Worm (Caenorhabditis elegans) whole organism, L3 larva: ENCODE measurements around the gene fbxa-83.

Experiments used
- R02D3.7 ChIP-seq: fragments of 150-350 bp; optimal IDR thresholded peaks from 2 replicates; lab custom pipeline; 2014; ENCODE audit warnings: missing biosample characterization, missing genetic modification characterization
- ama-1 ChIP-seq: fragments of 150-350 bp; optimal IDR thresholded peaks from 2 replicates; lab custom pipeline; 2018
- ceh-82 ChIP-seq: fragments of 150-350 bp; optimal IDR thresholded peaks from 2 replicates; lab custom pipeline; 2014; ENCODE audit warnings: missing biosample characterization, missing genetic modification characterization
- ceh-9 ChIP-seq: sonication (generic microtip); optimal IDR thresholded peaks from 2 replicates; lab custom pipeline; 2018; ENCODE audit warnings: missing biosample characterization, missing genetic modification characterization
- daf-12 ChIP-seq: fragments of 150-350 bp; optimal IDR thresholded peaks from 2 replicates; lab custom pipeline; 2014; ENCODE audit warnings: missing biosample characterization, missing genetic modification reagents, missing genetic modification characterization
- egl-27 ChIP-seq: sonication (generic microtip); optimal IDR thresholded peaks from 4 replicates; lab custom pipeline; 2017; ENCODE audit warnings: missing biosample characterization, missing genetic modification reagents, missing genetic modification characterization
- egl-5 ChIP-seq: fragments of 150-350 bp; optimal IDR thresholded peaks from 2 replicates; lab custom pipeline; 2017; ENCODE audit warnings: missing biosample characterization, missing genetic modification reagents, missing genetic modification characterization, inconsistent platforms
- elt-1 ChIP-seq: fragments of 150-350 bp; optimal IDR thresholded peaks from 2 replicates; lab custom pipeline; 2014; ENCODE audit warnings: missing biosample characterization, missing genetic modification characterization
- elt-2 ChIP-seq: sonication (generic microtip); optimal IDR thresholded peaks from 2 replicates; lab custom pipeline; 2016; ENCODE audit warnings: missing genetic modification reagents, mild to moderate bottlenecking, missing genetic modification characterization, missing compliant biosample characterization
- elt-3 ChIP-seq, 3 experiments: fragments of 150-350 bp in 1 of 3; sonication (generic microtip) in 2 of 3; optimal IDR thresholded peaks; 2 replicates in 2 of 3; 4 replicates in 1 of 3; lab custom pipeline; 2014 to 2017; ENCODE audit warnings: missing biosample characterization in 3 of 3, missing genetic modification characterization in 3 of 3
- fkh-10 ChIP-seq: sonication (generic microtip); optimal IDR thresholded peaks from 2 replicates; lab custom pipeline; 2017; ENCODE audit warnings: missing biosample characterization, missing genetic modification reagents, missing genetic modification characterization
- fkh-2 ChIP-seq: fragments of 150-350 bp; optimal IDR thresholded peaks from 2 replicates; lab custom pipeline; 2014; ENCODE audit warnings: missing biosample characterization, missing genetic modification reagents, missing genetic modification characterization
- fos-1 ChIP-seq: fragments of 150-350 bp; optimal IDR thresholded peaks from 2 replicates; lab custom pipeline; 2014; ENCODE audit warnings: missing biosample characterization, missing genetic modification characterization
- hmg-11 ChIP-seq: sonication (generic microtip); optimal IDR thresholded peaks from 2 replicates; lab custom pipeline; 2016; ENCODE audit warnings: missing genetic modification characterization, missing compliant biosample characterization
- jun-1 ChIP-seq: fragments of 150-350 bp; optimal IDR thresholded peaks from 2 replicates; lab custom pipeline; 2014; ENCODE audit warnings: missing biosample characterization, missing genetic modification reagents, missing genetic modification characterization
- lin-15B ChIP-seq: fragments of 150-350 bp; optimal IDR thresholded peaks from 2 replicates; lab custom pipeline; 2014; ENCODE audit warnings: missing biosample characterization, missing genetic modification characterization
- lsy-12 ChIP-seq: sonication (generic microtip); optimal IDR thresholded peaks from 2 replicates; lab custom pipeline; 2016; ENCODE audit warnings: mild to moderate bottlenecking, missing genetic modification characterization, missing compliant biosample characterization
- mdl-1 ChIP-seq: fragments of 150-350 bp; optimal IDR thresholded peaks from 2 replicates; lab custom pipeline; 2014; ENCODE audit warnings: missing biosample characterization, missing genetic modification characterization
- mml-1 ChIP-seq: fragments of 150-350 bp; sonication (generic microtip); optimal IDR thresholded peaks from 3 replicates; lab custom pipeline; 2014; ENCODE audit warnings: missing biosample characterization, missing genetic modification characterization
- nfya-1 ChIP-seq: sonication (generic microtip); optimal IDR thresholded peaks from 2 replicates; lab custom pipeline; 2017; ENCODE audit warnings: missing genetic modification characterization, mild to moderate bottlenecking, missing compliant biosample characterization, antibody characterized with exemption, moderate library complexity; ENCODE audit not compliant: insufficient read depth
- nhr-11 ChIP-seq: fragments of 150-350 bp; optimal IDR thresholded peaks from 2 replicates; lab custom pipeline; 2014; ENCODE audit warnings: missing biosample characterization, missing genetic modification characterization
- nhr-12 ChIP-seq: fragments of 150-350 bp; optimal IDR thresholded peaks from 2 replicates; lab custom pipeline; 2014; ENCODE audit warnings: missing biosample characterization, missing genetic modification characterization
- nhr-23 ChIP-seq: fragments of 150-350 bp; optimal IDR thresholded peaks from 2 replicates; lab custom pipeline; 2014; ENCODE audit warnings: missing biosample characterization, missing genetic modification reagents, missing genetic modification characterization
- nhr-25 ChIP-seq: sonication (generic microtip); optimal IDR thresholded peaks from 2 replicates; lab custom pipeline; 2017; ENCODE audit warnings: missing biosample characterization, missing genetic modification characterization
- nhr-28 ChIP-seq: fragments of 150-350 bp; optimal IDR thresholded peaks from 2 replicates; lab custom pipeline; 2014; ENCODE audit warnings: missing biosample characterization, missing genetic modification characterization
- nhr-43 ChIP-seq: sonication (generic microtip); optimal IDR thresholded peaks from 2 replicates; lab custom pipeline; 2016; ENCODE audit warnings: mild to moderate bottlenecking, missing genetic modification characterization, missing compliant biosample characterization; ENCODE audit not compliant: poor library complexity, severe bottlenecking
- nhr-67 ChIP-seq: fragments of 150-350 bp; optimal IDR thresholded peaks from 2 replicates; lab custom pipeline; 2014; ENCODE audit warnings: missing biosample characterization, missing genetic modification characterization
- nhr-76 ChIP-seq: fragments of 150-350 bp; sonication (generic microtip); optimal IDR thresholded peaks from 5 replicates; lab custom pipeline; 2014; ENCODE audit warnings: missing biosample characterization, missing genetic modification characterization
- nhr-77 ChIP-seq: fragments of 150-350 bp; optimal IDR thresholded peaks from 2 replicates; lab custom pipeline; 2014; ENCODE audit warnings: missing biosample characterization, missing genetic modification characterization
- pha-4 ChIP-seq: fragments of 150-350 bp; optimal IDR thresholded peaks from 2 replicates; lab custom pipeline; 2014; ENCODE audit warnings: missing biosample characterization, missing genetic modification reagents, missing genetic modification characterization
- pqm-1 ChIP-seq: fragments of 150-350 bp; optimal IDR thresholded peaks from 2 replicates; lab custom pipeline; 2017; ENCODE audit warnings: missing biosample characterization, missing genetic modification characterization, inconsistent platforms
- sea-2 ChIP-seq: fragments of 150-350 bp; sonication (generic microtip); optimal IDR thresholded peaks from 4 replicates; lab custom pipeline; 2014; ENCODE audit warnings: missing biosample characterization, missing genetic modification reagents, missing genetic modification characterization
- skn-1 ChIP-seq: fragments of 150-350 bp; optimal IDR thresholded peaks from 2 replicates; lab custom pipeline; 2014; ENCODE audit warnings: missing biosample characterization, missing genetic modification characterization
- snpc-4 ChIP-seq: fragments of 150-350 bp; optimal IDR thresholded peaks from 2 replicates; lab custom pipeline; 2014; ENCODE audit warnings: missing biosample characterization, missing genetic modification characterization
- tbx-2 ChIP-seq: sonication (generic microtip); optimal IDR thresholded peaks from 2 replicates; lab custom pipeline; 2016; ENCODE audit warnings: mild to moderate bottlenecking, missing genetic modification characterization, missing compliant biosample characterization
- unc-39 ChIP-seq: sonication (generic microtip); optimal IDR thresholded peaks from 4 replicates; lab custom pipeline; 2017; ENCODE audit warnings: missing biosample characterization, missing genetic modification characterization
- zag-1 ChIP-seq: fragments of 150-350 bp; optimal IDR thresholded peaks from 2 replicates; lab custom pipeline; 2014; ENCODE audit warnings: missing biosample characterization, missing genetic modification characterization
- ztf-11 ChIP-seq: fragments of 150-350 bp; optimal IDR thresholded peaks from 2 replicates; lab custom pipeline; 2014; ENCODE audit warnings: missing biosample characterization, missing genetic modification characterization
- ztf-4 ChIP-seq: fragments of 150-350 bp; optimal IDR thresholded peaks from 2 replicates; lab custom pipeline; 2014; ENCODE audit warnings: missing biosample characterization, missing genetic modification characterization

The fbxa-83 gene

DNA sequence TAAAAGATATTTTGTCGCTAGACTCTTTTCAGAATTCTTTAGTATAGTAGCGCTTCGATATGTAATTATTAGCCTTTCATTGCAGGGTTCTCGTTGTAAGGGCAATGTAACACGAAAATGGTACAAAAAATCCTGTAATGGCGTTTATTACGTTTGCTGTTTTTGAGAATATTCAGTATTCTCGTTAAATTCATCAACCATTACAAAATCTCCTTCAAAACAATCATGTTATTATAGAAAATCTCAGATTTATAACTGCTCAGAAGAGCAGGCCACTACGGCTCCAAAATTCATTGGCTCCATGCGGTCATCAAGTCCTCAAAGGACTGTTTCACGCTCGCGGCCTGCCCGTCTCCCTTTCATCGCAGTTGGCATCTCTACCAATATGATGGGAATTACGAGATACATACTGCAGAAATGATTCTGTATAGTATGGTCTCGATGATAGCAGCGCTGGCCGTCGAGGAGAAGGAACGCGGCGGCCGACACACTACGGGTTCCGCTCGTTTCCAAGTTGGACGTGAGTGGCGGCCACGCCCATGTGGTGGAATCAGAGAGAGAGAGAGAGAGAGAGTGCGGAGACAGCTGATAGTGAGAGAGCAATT, 613 bp upstream of the fbxa-83 start (continued):
- TF ChIP-seq egl-27 (tag; lab: Kevin White, UChicago) (no peak), fkh-10 (no peak), nhr-12 (no peak), ceh-82 (no peak), jun-1 (no peak), mdl-1 (no peak), fkh-2 (tag; lab: Kevin White, UChicago) (no peak), ztf-11 (no peak), R02D3.7 (peak; percentile 32), nhr-43 (tag; lab: Kevin White, UChicago) (peak; percentile 60)

DNA sequence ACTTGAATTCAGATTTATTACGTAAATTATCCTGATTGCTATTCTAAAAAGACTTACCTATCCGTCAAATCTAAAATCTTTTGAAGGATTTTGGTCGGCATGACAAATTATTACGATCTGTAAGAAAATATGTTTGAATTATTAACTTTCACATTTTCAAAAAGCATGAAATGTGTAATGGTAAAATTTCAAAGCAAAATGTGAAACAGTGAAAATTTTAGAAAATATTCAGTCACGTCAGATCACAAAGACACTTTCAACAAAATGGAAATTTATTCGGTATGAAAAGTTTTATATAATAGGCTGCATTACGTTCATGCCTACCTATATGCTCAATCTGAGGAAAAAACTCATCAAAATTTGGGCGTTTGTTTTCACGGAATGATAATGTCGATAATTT, 4.5 kb downstream of the fbxa-83 start, which contains the start of gene fbxa-126:
Gene fbxa-126 (minus strand): TSS at position 101 of the 400 bp plus-strand sequence.
- TF ChIP-seq elt-2 (tag; lab: Kevin White, UChicago): no peak
- TF ChIP-seq egl-27 (tag; lab: Kevin White, UChicago): no peak
- TF ChIP-seq nhr-76 (tag; lab: Kevin White, UChicago): no peak
- no peak for TF ChIP-seq ceh-82
- no peak for TF ChIP-seq tbx-2
- no peak for TF ChIP-seq lsy-12 (tag; lab: Kevin White, UChicago)

DNA sequence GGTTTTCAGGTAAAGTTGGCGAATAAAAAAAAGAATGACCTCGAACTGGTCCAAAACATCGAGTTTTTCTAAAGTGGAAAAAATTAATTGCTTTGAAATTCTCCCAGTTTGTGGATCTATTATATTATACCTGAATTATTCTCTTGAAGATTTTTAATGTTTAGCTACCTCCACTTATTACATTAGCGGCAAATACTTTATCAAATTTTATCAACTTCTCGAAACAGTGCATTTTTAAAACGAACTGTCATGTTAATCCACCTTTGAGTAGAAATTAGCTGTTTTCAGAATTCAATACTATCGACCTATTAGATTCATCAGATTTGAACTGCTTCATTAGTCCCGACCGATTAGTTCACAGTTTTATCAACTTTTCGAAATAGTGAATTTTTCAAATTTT, 8.1 kb downstream of the fbxa-83 start:
- TF ChIP-seq lin-15B (tag; lab: Kevin White, UChicago) (no peak), pha-4 (no peak), mml-1 (tag; lab: Kevin White, UChicago) (no peak), skn-1 (tag; lab: Kevin White, UChicago) (no peak), fkh-2 (tag; lab: Kevin White, UChicago) (no peak), nhr-76 (tag; lab: Kevin White, UChicago) (no peak), elt-3 (tag; optimal IDR thresholded peaks at IDR 0.05; lab: Kevin White, UChicago) (no peak), tbx-2 (no peak), nhr-28 (tag; lab: Kevin White, UChicago) (no peak)
- TF ChIP-seq, all 47 proteins: peak for 0

DNA sequence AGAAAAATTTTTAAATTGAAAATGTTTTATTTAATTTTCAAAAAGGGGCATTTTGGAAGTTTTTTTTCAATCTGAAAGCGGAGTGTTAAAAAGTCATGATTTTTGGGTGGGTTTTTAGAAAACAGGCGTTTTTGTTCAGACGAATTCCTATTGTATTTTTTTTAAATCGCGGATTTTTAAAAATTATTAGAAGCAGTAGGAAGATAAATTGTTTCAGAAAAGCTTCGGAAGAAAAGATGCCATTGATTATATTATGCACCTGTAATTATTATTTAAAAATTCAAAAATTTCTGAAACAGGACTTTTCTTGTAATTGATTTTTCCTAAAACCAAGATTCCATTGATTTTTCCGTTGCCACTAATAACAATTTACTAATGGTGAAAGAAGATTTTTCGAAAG, 20.4 kb downstream of the fbxa-83 start:
- TF ChIP-seq nhr-11 (tag; lab: Kevin White, UChicago) (no peak), daf-12 (tag; lab: Kevin White, UChicago) (no peak), ama-1 (lab: Kevin White, UChicago) (no peak), ceh-82 (no peak), pqm-1 (tag; lab: Kevin White, UChicago) (no peak), egl-27 (tag; lab: Kevin White, UChicago) (no peak)

DNA sequence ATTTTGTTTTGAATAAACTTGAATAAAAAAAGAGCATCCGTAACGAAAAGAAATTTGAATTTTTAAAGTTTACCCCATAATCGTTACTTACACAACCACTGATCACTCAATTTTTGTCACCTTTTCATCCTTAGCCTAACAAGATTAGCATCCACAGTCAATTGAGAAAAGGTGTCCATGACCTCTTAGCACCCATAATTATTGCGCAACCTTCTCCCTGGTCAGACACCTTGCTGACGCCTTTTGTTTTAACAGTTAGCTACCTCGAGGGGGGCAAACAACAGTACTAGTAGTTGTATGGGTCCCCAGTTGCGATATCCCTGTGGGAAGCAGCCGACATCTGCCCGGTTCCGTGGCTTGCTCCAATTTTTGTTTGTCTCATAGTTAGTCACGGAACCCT, 29.1 kb downstream of the fbxa-83 start:
- TF ChIP-seq ztf-4 (tag; lab: Kevin White, UChicago) (no peak), pha-4 (no peak), mdl-1 (no peak), nhr-28 (tag; lab: Kevin White, UChicago) (no peak), unc-39 (tag; lab: Kevin White, UChicago) (no peak), fos-1 (tag; lab: Kevin White, UChicago) (no peak), skn-1 (tag; lab: Kevin White, UChicago) (no peak), lsy-12 (tag; lab: Kevin White, UChicago) (no peak), nhr-77 (no peak), lin-15B (tag; lab: Kevin White, UChicago) (no peak), nhr-11 (tag; lab: Kevin White, UChicago) (no peak), nfya-1 (tag; lab: Kevin White, UChicago) (no peak), sea-2 (GFP tag; lab: Kevin White, UChicago) (no peak), nhr-76 (tag; lab: Kevin White, UChicago) (no peak), ceh-9 (tag; lab: Kevin White, UChicago) (no peak), hmg-11 (tag; lab: Kevin White, UChicago) (no peak), mml-1 (tag; lab: Kevin White, UChicago) (no peak), R02D3.7 (no peak)

DNA sequence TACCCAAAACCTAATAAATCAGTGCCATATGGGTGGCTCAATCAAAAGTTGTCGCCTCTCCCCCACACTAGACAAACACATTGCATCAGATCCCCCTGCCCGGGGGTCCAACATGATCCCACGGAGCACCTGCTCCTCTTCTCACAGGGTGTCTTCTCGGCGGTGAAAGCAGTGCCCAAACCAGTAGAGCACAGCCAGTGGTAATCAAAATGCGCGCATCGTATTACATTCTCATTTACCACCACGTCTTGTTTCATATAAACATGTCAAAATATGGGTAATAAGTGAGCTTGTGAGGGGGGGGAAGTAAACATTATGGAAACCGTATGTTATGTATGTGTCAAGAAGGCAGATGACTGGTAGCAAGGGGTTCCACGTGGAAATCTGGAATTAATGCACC, 30.9 kb downstream of the fbxa-83 start:
- TF ChIP-seq nhr-23 (tag; lab: Kevin White, UChicago): no peak
- no peak for TF ChIP-seq zag-1 (tag; lab: Kevin White, UChicago)
- no peak for TF ChIP-seq nhr-25 (tag; lab: Kevin White, UChicago)
- TF ChIP-seq snpc-4 (tag; lab: Kevin White, UChicago): no peak
- no peak for TF ChIP-seq ceh-82
- TF ChIP-seq fos-1 (tag; lab: Kevin White, UChicago): no peak
- no peak for TF ChIP-seq sea-2 (GFP tag; lab: Kevin White, UChicago)
- TF ChIP-seq pqm-1 (tag; lab: Kevin White, UChicago): no peak
- no peak for TF ChIP-seq nhr-11 (tag; lab: Kevin White, UChicago)
- TF ChIP-seq egl-5 (tag; lab: Kevin White, UChicago): no peak
- no peak for TF ChIP-seq nhr-43 (tag; lab: Kevin White, UChicago)
- TF ChIP-seq ceh-9 (tag; lab: Kevin White, UChicago): no peak
- no peak for TF ChIP-seq lsy-12 (tag; lab: Kevin White, UChicago)
- TF ChIP-seq pha-4: no peak
- TF ChIP-seq mdl-1: no peak
- no peak for TF ChIP-seq nhr-67 (tag; lab: Kevin White, UChicago)
- TF ChIP-seq elt-3 (tag; optimal IDR thresholded peaks at IDR 0.05; lab: Kevin White, UChicago): no peak
- TF ChIP-seq elt-1 (tag; lab: Kevin White, UChicago): no peak
